Fruit fly (Drosophila melanogaster) Kc167 (cell line): ENCODE results near the gene CG5382.

Experiments
- Myc ChIP-seq: fragments of >200 bp; optimal IDR thresholded peaks from 2 replicates; lab custom pipeline; 2017; ENCODE audit warnings: missing external identifiers
- Sin3A ChIP-seq: fragments of >200 bp; optimal IDR thresholded peaks from 2 replicates; lab custom pipeline; 2018; ENCODE audit warnings: missing external identifiers
- h ChIP-seq: fragments of >200 bp; optimal IDR thresholded peaks from 3 replicates; lab custom pipeline; 2018; ENCODE audit warnings: missing external identifiers
- insv ChIP-seq: fragments of >200 bp; optimal IDR thresholded peaks from 3 replicates; lab custom pipeline; 2018; ENCODE audit warnings: missing external identifiers
- psq ChIP-seq: fragments of >200 bp; optimal IDR thresholded peaks from 2 replicates; lab custom pipeline; 2017; ENCODE audit warnings: missing external identifiers
- ttk ChIP-seq: sonication (Bioruptor generic); optimal IDR thresholded peaks from 2 replicates; lab custom pipeline; 2017; ENCODE audit warnings: missing external identifiers

Gene CG5382

dm6 chr3R:22365660-22366195 is at the start of gene CG5382:
Gene CG5382, minus strand, starts transcription at chr3R:22365983.
- TF ChIP-seq psq (no peak), h (lab: Kevin White, UChicago) (no peak), Sin3A (lab: Kevin White, UChicago) (no peak), ttk (lab: Kevin White, UChicago) (no peak), insv (lab: Kevin White, UChicago) (no peak), Myc (lab: Kevin White, UChicago) (no peak)

dm6 chr3R:22411879-22412587 is 46.2 kb upstream of the CG5382 start:
- TF ChIP-seq Sin3A (lab: Kevin White, UChicago) (no peak), insv (lab: Kevin White, UChicago) (no peak), Myc (lab: Kevin White, UChicago) (no peak), psq (no peak), h (lab: Kevin White, UChicago) (no peak), ttk (lab: Kevin White, UChicago) (no peak)

- TF ChIP-seq insv (lab: Kevin White, UChicago), result no peak
- TF ChIP-seq Myc (lab: Kevin White, UChicago), result no peak
- TF ChIP-seq psq, result no peak
- TF ChIP-seq ttk (lab: Kevin White, UChicago), result no peak
- TF ChIP-seq Sin3A (lab: Kevin White, UChicago), result no peak
- no peak for TF ChIP-seq h (lab: Kevin White, UChicago)
Observed at dm6 chr3R:22410537-22411360, 45.0 kb upstream of the CG5382 start, which contains the start of the genes CG13850 and lqfR. Gene CG13850, minus strand, starts transcription at chr3R:22410915. Gene lqfR, plus strand, starts transcription at chr3R:22411301.

dm6 chr3R:22405639-22406038 is 39.9 kb upstream of the CG5382 start, which contains the start of gene CG13855:
Gene CG13855, plus strand, starts transcription at chr3R:22405939.
- no peak for TF ChIP-seq Sin3A (lab: Kevin White, UChicago)
- no peak for TF ChIP-seq Myc (lab: Kevin White, UChicago)
- no peak for TF ChIP-seq psq
- TF ChIP-seq h (lab: Kevin White, UChicago), result no peak
- no peak for TF ChIP-seq ttk (lab: Kevin White, UChicago)
- no peak for TF ChIP-seq insv (lab: Kevin White, UChicago)

- TF ChIP-seq psq (no peak), h (lab: Kevin White, UChicago) (no peak), Myc (lab: Kevin White, UChicago) (no peak), insv (lab: Kevin White, UChicago) (no peak), Sin3A (lab: Kevin White, UChicago) (no peak), ttk (lab: Kevin White, UChicago) (no peak)
Observed at dm6 chr3R:22402355-22402754, 36.6 kb upstream of the CG5382 start, which contains the start of gene CG13856. Gene CG13856, plus strand, starts transcription at chr3R:22402655.

dm6 chr3R:22400246-22400645 is 34.5 kb upstream of the CG5382 start:
- TF ChIP-seq psq, result no peak
- TF ChIP-seq Sin3A (lab: Kevin White, UChicago), result no peak
- no peak for TF ChIP-seq ttk (lab: Kevin White, UChicago)
- TF ChIP-seq h (lab: Kevin White, UChicago), result no peak
- no peak for TF ChIP-seq Myc (lab: Kevin White, UChicago)
- TF ChIP-seq insv (lab: Kevin White, UChicago), result no peak

- TF ChIP-seq Sin3A (lab: Kevin White, UChicago) (no peak), insv (lab: Kevin White, UChicago) (no peak), Myc (lab: Kevin White, UChicago) (no peak), ttk (lab: Kevin White, UChicago) (no peak), h (lab: Kevin White, UChicago) (no peak), psq (no peak)
Observed at dm6 chr3R:22397068-22397700, 31.4 kb upstream of the CG5382 start.

- TF ChIP-seq Myc (lab: Kevin White, UChicago), result no peak
- TF ChIP-seq psq, result no peak
- no peak for TF ChIP-seq Sin3A (lab: Kevin White, UChicago)
- no peak for TF ChIP-seq insv (lab: Kevin White, UChicago)
- TF ChIP-seq h (lab: Kevin White, UChicago), result no peak
- no peak for TF ChIP-seq ttk (lab: Kevin White, UChicago)
Observed at dm6 chr3R:22396238-22396772, 30.5 kb upstream of the CG5382 start.

dm6 chr3R:22395409-22396178 is 29.8 kb upstream of the CG5382 start:
- TF ChIP-seq psq (no peak), ttk (lab: Kevin White, UChicago) (no peak), h (lab: Kevin White, UChicago) (no peak), Myc (lab: Kevin White, UChicago) (no peak), Sin3A (lab: Kevin White, UChicago) (no peak), insv (lab: Kevin White, UChicago) (no peak)

- no peak for TF ChIP-seq psq
- TF ChIP-seq ttk (lab: Kevin White, UChicago), result no peak
- TF ChIP-seq insv (lab: Kevin White, UChicago), result no peak
- TF ChIP-seq h (lab: Kevin White, UChicago), result no peak
- TF ChIP-seq Sin3A (lab: Kevin White, UChicago), result no peak
Observed at dm6 chr3R:22394004-22394403, 28.2 kb upstream of the CG5382 start, which contains the start of gene CG13857. Gene CG13857, minus strand, starts transcription at chr3R:22394104.
